Worm (Caenorhabditis elegans) whole organism, midembryonic: ENCODE results near the gene T05E12.6.

Source experiments
- T22C8.4 ChIP-seq: fragments of 200-800 bp; sonication (Bioruptor generic); IDR thresholded peaks from 2 replicates; pipeline ENCODE4 v1.3.6; 2022; ENCODE audit warnings: missing genetic modification characterization, missing compliant biosample characterization
- cog-1 ChIP-seq: sonication (generic microtip); optimal IDR thresholded peaks from 2 replicates; lab custom pipeline; 2016; ENCODE audit warnings: missing genetic modification characterization, missing compliant biosample characterization
- flt-1 ChIP-seq: fragments of 200-800 bp; sonication (Bioruptor generic); IDR thresholded peaks from 2 replicates; pipeline ENCODE4 v1.3.6; 2022; ENCODE audit warnings: missing genetic modification characterization, missing compliant biosample characterization
- klf-2 ChIP-seq: fragments of 200-800 bp; sonication (Bioruptor generic); conservative IDR thresholded peaks from 2 replicates; pipeline ENCODE4 v1.3.6; 2022; ENCODE audit warnings: missing genetic modification reagents, missing genetic modification characterization, missing compliant biosample characterization
- ref-1 ChIP-seq: fragments of 200-800 bp; sonication (Bioruptor generic); conservative IDR thresholded peaks from 2 replicates; pipeline ENCODE4 v1.3.6; 2022; ENCODE audit warnings: missing genetic modification reagents, missing genetic modification characterization, missing compliant biosample characterization
- tab-1 ChIP-seq: fragments of 200-800 bp; sonication (Bioruptor generic); IDR thresholded peaks from 2 replicates; pipeline ENCODE4 v1.3.6; 2022; ENCODE audit warnings: missing genetic modification characterization, missing compliant biosample characterization
- ztf-23 ChIP-seq: fragments of 200-800 bp; sonication (Bioruptor generic); IDR thresholded peaks from 2 replicates; pipeline ENCODE4 v1.3.6; 2022; ENCODE audit warnings: missing genetic modification reagents, missing genetic modification characterization, missing compliant biosample characterization

DNA sequence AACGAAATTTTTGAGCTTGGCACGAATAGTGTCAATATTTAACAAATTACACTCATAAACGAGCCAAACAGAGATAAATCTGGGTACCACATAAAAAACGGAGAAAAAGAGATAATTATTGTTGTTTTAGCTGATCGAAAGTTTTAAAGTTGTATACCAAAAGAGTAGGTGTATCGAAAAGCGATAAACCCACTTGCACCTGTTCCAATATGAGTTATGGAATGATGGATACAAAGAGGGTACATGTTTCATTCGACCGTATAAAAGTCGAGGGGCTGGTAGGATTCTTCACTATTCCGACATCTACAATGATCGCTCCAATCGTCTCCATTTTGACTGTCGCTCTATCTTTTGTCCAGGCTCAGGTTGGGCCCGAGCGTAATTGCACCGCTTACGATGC lies 3.0 kb upstream of the T05E12.6 start, which contains the start of gene ZK218.1:
- TF ChIP-seq T22C8.4 (no peak), tab-1 (no peak), cog-1 (tag; lab: Kevin White, UChicago) (no peak), ref-1 (GFP tag; lab: Robert Waterston, UW) (no peak), klf-2 (no peak), ztf-23 (GFP tag; lab: Robert Waterston, UW) (no peak), flt-1 (GFP tag; lab: Robert Waterston, UW) (no peak)
